Worm (Caenorhabditis elegans) whole organism, L2 larva: Measurements from ENCODE around the gene T13C2.7.

ENCODE experiments used
- F13H6.1 ChIP-seq: sonication (generic microtip); optimal IDR thresholded peaks from 2 replicates; lab custom pipeline; 2016; ENCODE audit warnings: missing genetic modification characterization, missing compliant biosample characterization
- R02D3.7 ChIP-seq: fragments of 150-350 bp; optimal IDR thresholded peaks from 2 replicates; lab custom pipeline; 2014; ENCODE audit warnings: missing biosample characterization, missing genetic modification characterization
- Y55F3AM.14 ChIP-seq: fragments of 200-800 bp; sonication (Bioruptor generic); optimal IDR thresholded peaks from 2 replicates; lab custom pipeline; 2018; ENCODE audit warnings: mild to moderate bottlenecking, missing genetic modification characterization, missing compliant biosample characterization
- ZK546.5 ChIP-seq: sonication (generic microtip); optimal IDR thresholded peaks from 2 replicates; lab custom pipeline; 2017; ENCODE audit warnings: missing biosample characterization, missing genetic modification characterization
- alr-1 ChIP-seq: fragments of 150-350 bp; optimal IDR thresholded peaks from 2 replicates; lab custom pipeline; 2014; ENCODE audit warnings: missing biosample characterization, missing genetic modification characterization
- aly-2 ChIP-seq: fragments of 150-350 bp; optimal IDR thresholded peaks from 2 replicates; lab custom pipeline; 2014; ENCODE audit warnings: missing biosample characterization, missing genetic modification characterization
- ceh-16 ChIP-seq: fragments of 150-350 bp; optimal IDR thresholded peaks from 2 replicates; lab custom pipeline; 2014; ENCODE audit warnings: missing biosample characterization, missing genetic modification characterization
- ceh-82 ChIP-seq: fragments of 150-350 bp; optimal IDR thresholded peaks from 2 replicates; lab custom pipeline; 2014; ENCODE audit warnings: missing biosample characterization, missing genetic modification characterization
- crh-2 ChIP-seq: sonication (generic microtip); optimal IDR thresholded peaks from 2 replicates; lab custom pipeline; 2017; ENCODE audit warnings: missing biosample characterization, missing genetic modification characterization
- dmd-4 ChIP-seq: sonication (generic microtip); optimal IDR thresholded peaks from 2 replicates; lab custom pipeline; 2017; ENCODE audit warnings: missing biosample characterization, missing genetic modification characterization
- elt-1 ChIP-seq: fragments of 150-350 bp; optimal IDR thresholded peaks from 2 replicates; lab custom pipeline; 2014; ENCODE audit warnings: missing biosample characterization, missing genetic modification characterization
- elt-3 ChIP-seq: sonication (generic microtip); optimal IDR thresholded peaks from 2 replicates; lab custom pipeline; 2017; ENCODE audit warnings: missing biosample characterization, missing genetic modification characterization
- fos-1 ChIP-seq: fragments of 150-350 bp; optimal IDR thresholded peaks from 2 replicates; lab custom pipeline; 2014; ENCODE audit warnings: missing biosample characterization, missing genetic modification characterization
- lin-11 ChIP-seq: fragments of 150-350 bp; sonication (generic microtip); optimal IDR thresholded peaks from 2 replicates; lab custom pipeline; 2014; ENCODE audit warnings: missing biosample characterization, missing genetic modification characterization, inconsistent platforms, mixed read lengths
- lin-13 ChIP-seq: fragments of 150-350 bp; optimal IDR thresholded peaks from 2 replicates; lab custom pipeline; 2014; ENCODE audit warnings: missing biosample characterization, missing genetic modification reagents, missing genetic modification characterization
- lsy-2 ChIP-seq, 2 experiments: fragments of 150-350 bp in 1 of 2; sonication (generic microtip) in 1 of 2; optimal IDR thresholded peaks; 2 replicates each; lab custom pipeline; 2014 to 2017; ENCODE audit warnings: missing biosample characterization in 2 of 2, missing genetic modification characterization in 2 of 2
- mab-5 ChIP-seq: fragments of 150-350 bp; optimal IDR thresholded peaks from 2 replicates; lab custom pipeline; 2014; ENCODE audit warnings: missing biosample characterization, missing genetic modification characterization
- mbf-1 ChIP-seq: sonication (generic microtip); optimal IDR thresholded peaks from 2 replicates; lab custom pipeline; 2017; ENCODE audit warnings: missing biosample characterization, missing genetic modification characterization
- nhr-10 ChIP-seq: sonication (generic microtip); optimal IDR thresholded peaks from 2 replicates; lab custom pipeline; 2017; ENCODE audit warnings: missing biosample characterization, missing genetic modification characterization
- nhr-11 ChIP-seq: fragments of 150-350 bp; optimal IDR thresholded peaks from 2 replicates; lab custom pipeline; 2014; ENCODE audit warnings: missing biosample characterization, missing genetic modification characterization
- nhr-12 ChIP-seq: fragments of 150-350 bp; optimal IDR thresholded peaks from 2 replicates; lab custom pipeline; 2014; ENCODE audit warnings: missing biosample characterization, missing genetic modification characterization
- nhr-129 ChIP-seq: fragments of 150-350 bp; optimal IDR thresholded peaks from 2 replicates; lab custom pipeline; 2014; ENCODE audit warnings: missing biosample characterization, missing genetic modification characterization
- nhr-21 ChIP-seq: fragments of 150-350 bp; optimal IDR thresholded peaks from 2 replicates; lab custom pipeline; 2014; ENCODE audit warnings: missing biosample characterization, missing genetic modification characterization
- nhr-23 ChIP-seq: fragments of 150-350 bp; optimal IDR thresholded peaks from 2 replicates; lab custom pipeline; 2014; ENCODE audit warnings: missing biosample characterization, missing genetic modification reagents, missing genetic modification characterization
- nhr-237 ChIP-seq: fragments of 150-350 bp; optimal IDR thresholded peaks from 2 replicates; lab custom pipeline; 2014; ENCODE audit warnings: missing biosample characterization, missing genetic modification characterization
- nhr-25 ChIP-seq: fragments of 150-350 bp; sonication (generic microtip); optimal IDR thresholded peaks from 3 replicates; lab custom pipeline; 2014; ENCODE audit warnings: missing biosample characterization, missing genetic modification characterization
- nhr-77 ChIP-seq: fragments of 150-350 bp; optimal IDR thresholded peaks from 2 replicates; lab custom pipeline; 2014; ENCODE audit warnings: missing biosample characterization, missing genetic modification characterization
- sem-4 ChIP-seq: fragments of 150-350 bp; optimal IDR thresholded peaks from 2 replicates; lab custom pipeline; 2014; ENCODE audit warnings: missing biosample characterization, missing genetic modification reagents, missing genetic modification characterization
- skn-1 ChIP-seq: sonication (generic microtip); optimal IDR thresholded peaks from 2 replicates; lab custom pipeline; 2017; ENCODE audit warnings: missing biosample characterization, missing genetic modification characterization
- sma-3 ChIP-seq: sonication (generic microtip); optimal IDR thresholded peaks from 2 replicates; lab custom pipeline; 2016; ENCODE audit warnings: missing genetic modification reagents, missing genetic modification characterization, missing compliant biosample characterization
- sma-9 ChIP-seq, 2 experiments: fragments of 150-350 bp in 1 of 2; sonication (generic microtip) in 1 of 2; optimal IDR thresholded peaks; 2 replicates each; lab custom pipeline; 2014 to 2016; ENCODE audit warnings: missing genetic modification characterization in 2 of 2, mild to moderate bottlenecking in 1 of 2, missing biosample characterization in 1 of 2, missing compliant biosample characterization in 1 of 2, missing genetic modification reagents in 1 of 2, moderate library complexity in 1 of 2
- snpc-4 ChIP-seq: fragments of 150-350 bp; optimal IDR thresholded peaks from 2 replicates; lab custom pipeline; 2014; ENCODE audit warnings: missing biosample characterization, missing genetic modification characterization
- unc-39 ChIP-seq: fragments of 150-350 bp; optimal IDR thresholded peaks from 2 replicates; lab custom pipeline; 2014; ENCODE audit warnings: missing biosample characterization, missing genetic modification characterization
- unc-55 ChIP-seq: fragments of 150-350 bp; sonication (generic microtip); optimal IDR thresholded peaks from 3 replicates; lab custom pipeline; 2014; ENCODE audit warnings: missing biosample characterization, missing genetic modification reagents, missing genetic modification characterization
- unc-62 ChIP-seq: fragments of 150-350 bp; optimal IDR thresholded peaks from 2 replicates; lab custom pipeline; 2014; ENCODE audit warnings: missing biosample characterization, missing genetic modification reagents, missing genetic modification characterization
- zag-1 ChIP-seq: fragments of 150-350 bp; optimal IDR thresholded peaks from 2 replicates; lab custom pipeline; 2014; ENCODE audit warnings: missing biosample characterization, missing genetic modification characterization

Gene T13C2.7

DNA sequence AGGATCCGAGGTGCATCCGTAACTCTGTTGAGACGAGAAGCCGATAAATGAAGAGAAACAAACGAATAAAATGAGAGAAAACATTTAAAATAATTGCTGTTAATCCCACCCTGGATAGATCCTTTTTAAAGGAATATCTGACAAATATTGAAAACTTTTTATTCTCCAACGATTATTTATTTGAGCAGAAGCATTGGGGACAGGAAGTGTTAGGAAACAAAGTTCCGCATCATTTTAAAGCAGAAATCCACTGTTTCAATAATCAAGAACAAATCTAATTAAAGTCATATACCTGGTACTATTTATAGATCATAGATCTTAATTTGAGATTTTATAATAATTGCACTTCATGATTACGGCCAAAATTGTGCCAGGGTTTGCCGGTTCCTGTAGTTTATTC is 28.3 kb upstream of the T13C2.7 start, which contains the start of gene F41G3.20:
F41G3.20 (minus strand) TSS at position 101 of the 400 bp plus-strand sequence.
- no peak for TF ChIP-seq nhr-21
- TF ChIP-seq lin-11 (tag; lab: Kevin White, UChicago), result no peak
- no peak for TF ChIP-seq lsy-2 (tag; optimal IDR thresholded peaks at IDR 0.05; lab: Kevin White, UChicago)
- no peak for TF ChIP-seq zag-1 (tag; lab: Kevin White, UChicago)
- no peak for TF ChIP-seq unc-62 (GFP tag; lab: Kevin White, UChicago)

DNA sequence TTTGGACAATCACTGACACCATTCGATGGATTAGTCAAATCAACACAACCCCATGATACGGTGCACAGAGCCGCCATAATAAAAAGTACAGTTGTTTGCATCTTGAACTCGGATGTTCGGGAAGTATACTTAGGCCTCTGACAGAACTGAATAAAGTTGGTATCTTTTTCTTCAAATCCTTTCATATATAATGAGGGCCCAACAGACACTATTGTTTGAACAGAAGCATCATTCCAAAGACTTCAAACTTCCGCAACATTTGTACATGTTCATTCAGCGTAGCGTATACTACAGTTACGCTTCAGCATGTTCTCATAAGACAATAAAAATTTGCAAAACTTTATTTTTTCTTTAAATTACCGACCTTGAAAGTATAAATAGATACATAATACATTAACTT is 27.2 kb upstream of the T13C2.7 start, which contains the start of gene F41G3.19:
F41G3.19 (minus strand) TSS at position 101 of the 400 bp plus-strand sequence.
- TF ChIP-seq dmd-4 (tag; lab: Kevin White, UChicago) (no peak), crh-2 (tag; lab: Kevin White, UChicago) (no peak), nhr-10 (tag; lab: Kevin White, UChicago) (no peak), ZK546.5 (tag; lab: Kevin White, UChicago) (no peak)
- TF ChIP-seq, all 48 proteins: peak for 0

DNA sequence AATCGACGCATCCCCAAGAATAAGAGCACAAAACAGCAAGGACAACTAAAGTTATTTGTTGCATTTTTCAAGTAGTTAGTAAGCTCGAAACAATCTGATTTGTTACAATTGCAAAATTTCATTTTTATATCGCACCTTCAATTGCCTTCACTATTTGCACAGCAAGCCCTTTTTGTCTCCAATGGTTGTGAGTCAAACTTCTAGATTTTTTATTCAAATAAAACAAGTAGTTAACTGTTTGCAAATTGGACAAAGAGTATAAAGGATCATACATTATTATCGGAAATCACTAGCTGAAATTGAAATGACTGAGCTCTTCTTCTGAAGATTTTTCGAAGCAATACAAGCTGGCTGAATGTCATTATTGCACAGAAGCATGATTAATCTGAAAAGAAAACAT is 26.4 kb upstream of the T13C2.7 start, which contains the start of gene F41G3.21:
F41G3.21 (minus strand) TSS at position 101 of the 400 bp plus-strand sequence.
- TF ChIP-seq nhr-12 (no peak), sma-9 (GFP tag; optimal IDR thresholded peaks at IDR 0.05; lab: Kevin White, UChicago) (no peak), sma-9 (tag; optimal IDR thresholded peaks at IDR 0.05; lab: Kevin White, UChicago) (no peak), unc-39 (tag; lab: Kevin White, UChicago) (no peak), lsy-2 (tag; optimal IDR thresholded peaks at IDR 0.05; lab: Kevin White, UChicago) (no peak), skn-1 (tag; lab: Kevin White, UChicago) (no peak), lin-13 (GFP tag; lab: Kevin White, UChicago) (no peak), nhr-10 (tag; lab: Kevin White, UChicago) (no peak), Y55F3AM.14 (GFP tag; lab: Kevin White, UChicago) (no peak), crh-2 (tag; lab: Kevin White, UChicago) (no peak), alr-1 (tag; lab: Kevin White, UChicago) (no peak), F13H6.1 (no peak), dmd-4 (tag; lab: Kevin White, UChicago) (no peak), mbf-1 (no peak), fos-1 (tag; lab: Kevin White, UChicago) (no peak), nhr-11 (no peak), nhr-23 (no peak), snpc-4 (tag; lab: Kevin White, UChicago) (no peak), aly-2 (no peak), elt-3 (no peak)

DNA sequence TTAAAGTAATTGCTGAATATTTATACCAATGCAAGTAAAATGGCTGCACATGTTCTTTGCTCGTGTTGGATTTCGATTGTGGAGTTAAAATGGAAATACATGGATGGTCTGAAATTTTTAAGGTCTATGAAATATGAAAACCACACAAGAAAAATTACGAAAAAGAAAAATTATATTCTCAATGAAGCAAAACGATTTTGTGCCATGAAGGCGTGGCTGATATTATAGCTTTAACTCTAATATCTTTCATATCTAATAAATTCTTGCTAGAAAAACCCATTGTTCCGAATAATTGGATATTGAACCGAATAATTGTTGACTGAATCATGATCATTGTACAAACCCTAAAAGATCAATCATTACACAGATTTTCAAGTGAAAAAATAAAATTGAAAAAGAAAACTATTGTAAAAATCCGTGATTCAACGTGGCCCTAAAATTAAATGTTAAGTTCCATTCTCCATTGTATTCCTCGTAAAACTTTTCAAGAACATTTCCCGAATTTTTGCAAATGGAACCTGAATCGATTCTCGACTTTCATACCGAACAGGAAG is 24.5 kb upstream of the T13C2.7 start, which contains the start of the genes srx-95 and fis-1:
srx-95 (minus strand) TSS at position 101 of the 554 bp plus-strand sequence.
fis-1 (plus strand) TSS at position 504 of the 554 bp plus-strand sequence.
- no peak for TF ChIP-seq ceh-82 (tag; lab: Kevin White, UChicago)
- TF ChIP-seq unc-55, result no peak
- TF ChIP-seq elt-1 (tag; lab: Kevin White, UChicago), result no peak
- no peak for TF ChIP-seq nhr-237
- no peak for TF ChIP-seq nhr-77 (tag; lab: Kevin White, UChicago)
- no peak for TF ChIP-seq unc-39 (tag; lab: Kevin White, UChicago)
- TF ChIP-seq unc-62 (GFP tag; lab: Kevin White, UChicago), result no peak
- TF ChIP-seq skn-1 (tag; lab: Kevin White, UChicago), result no peak
- no peak for TF ChIP-seq sem-4
- no peak for TF ChIP-seq ceh-16
- no peak for TF ChIP-seq nhr-11

DNA sequence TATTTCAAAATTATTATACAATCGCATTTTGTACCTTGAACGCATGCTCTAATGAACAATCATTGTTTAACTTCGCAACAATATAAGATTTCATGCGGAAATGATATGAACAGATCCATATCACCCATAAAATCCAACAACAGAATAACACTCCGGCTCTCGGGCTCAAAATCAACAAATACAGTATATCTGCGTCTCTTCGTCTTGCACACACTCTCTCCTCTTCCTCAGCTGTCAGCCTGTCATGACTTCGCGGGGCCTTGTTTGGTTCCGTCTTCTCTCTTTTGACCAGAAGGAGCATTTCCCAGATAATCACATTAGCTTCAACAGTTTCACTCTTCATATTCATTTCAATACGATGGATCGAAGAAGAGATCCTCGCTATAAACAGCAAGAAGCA is 23.0 kb upstream of the T13C2.7 start, which contains the start of gene F41G3.3:
F41G3.3 (plus strand) TSS at position 301 of the 400 bp plus-strand sequence.
- TF ChIP-seq R02D3.7 (tag; lab: Kevin White, UChicago) (no peak), ZK546.5 (tag; lab: Kevin White, UChicago) (no peak), nhr-237 (no peak), nhr-25 (no peak), sma-3 (GFP tag; lab: Kevin White, UChicago) (no peak), nhr-21 (no peak), skn-1 (tag; lab: Kevin White, UChicago) (no peak), unc-62 (GFP tag; lab: Kevin White, UChicago) (no peak), nhr-129 (tag; lab: Kevin White, UChicago) (no peak), F13H6.1 (no peak), mab-5 (tag; lab: Kevin White, UChicago) (no peak), lin-11 (tag; lab: Kevin White, UChicago) (no peak)
